Fruit fly (Drosophila melanogaster) Kc167 (cell line): Measurements from ENCODE around the gene CG5262.

Experiments used
- Myc ChIP-seq: fragments of >200 bp; optimal IDR thresholded peaks from 2 replicates; lab custom pipeline; 2017; ENCODE audit warnings: missing external identifiers
- ttk ChIP-seq: sonication (Bioruptor generic); optimal IDR thresholded peaks from 2 replicates; lab custom pipeline; 2017; ENCODE audit warnings: missing external identifiers

DNA sequence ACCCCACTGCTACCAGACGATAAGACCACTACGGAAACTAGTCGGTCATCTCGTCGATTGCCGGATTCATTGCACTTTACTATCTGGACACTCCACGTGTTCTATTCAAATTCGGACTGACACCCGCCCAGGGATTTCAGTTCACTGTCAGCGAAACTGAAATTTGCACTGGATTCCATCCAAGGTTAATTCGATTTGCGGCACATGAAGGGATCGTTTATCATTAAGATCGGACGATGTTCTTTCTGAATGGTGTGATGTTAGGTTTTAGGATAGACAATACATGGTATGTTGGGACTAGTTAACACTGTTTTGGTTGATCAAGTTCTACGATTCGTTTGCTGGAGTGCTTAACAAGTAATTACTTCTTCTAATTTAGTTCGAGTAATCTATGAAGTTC, 35.7 kb upstream of the CG5262 start, which contains the start of gene CG42764:
- TF ChIP-seq Myc (lab: Kevin White, UChicago) = no peak
- no peak for TF ChIP-seq ttk (lab: Kevin White, UChicago)
